Worm (Caenorhabditis elegans) whole organism, midembryonic: Measurements from ENCODE around the gene Y113G7B.27.

Source experiments
- T22C8.4 ChIP-seq: fragments of 200-800 bp; sonication (Bioruptor generic); IDR thresholded peaks from 2 replicates; pipeline ENCODE4 v1.3.6; 2022; ENCODE audit warnings: missing genetic modification characterization, missing compliant biosample characterization
- cog-1 ChIP-seq: sonication (generic microtip); optimal IDR thresholded peaks from 2 replicates; lab custom pipeline; 2016; ENCODE audit warnings: missing genetic modification characterization, missing compliant biosample characterization
- flt-1 ChIP-seq: fragments of 200-800 bp; sonication (Bioruptor generic); IDR thresholded peaks from 2 replicates; pipeline ENCODE4 v1.3.6; 2022; ENCODE audit warnings: missing genetic modification characterization, missing compliant biosample characterization
- klf-2 ChIP-seq: fragments of 200-800 bp; sonication (Bioruptor generic); conservative IDR thresholded peaks from 2 replicates; pipeline ENCODE4 v1.3.6; 2022; ENCODE audit warnings: missing genetic modification reagents, missing genetic modification characterization, missing compliant biosample characterization
- med-1 ChIP-seq: sonication (generic microtip); optimal IDR thresholded peaks from 2 replicates; lab custom pipeline; 2017; ENCODE audit warnings: missing genetic modification characterization, mild to moderate bottlenecking, missing compliant biosample characterization, antibody characterized with exemption, missing genetic modification reagents; ENCODE audit not compliant: insufficient read depth
- ref-1 ChIP-seq: fragments of 200-800 bp; sonication (Bioruptor generic); conservative IDR thresholded peaks from 2 replicates; pipeline ENCODE4 v1.3.6; 2022; ENCODE audit warnings: missing genetic modification reagents, missing genetic modification characterization, missing compliant biosample characterization
- tab-1 ChIP-seq: fragments of 200-800 bp; sonication (Bioruptor generic); IDR thresholded peaks from 2 replicates; pipeline ENCODE4 v1.3.6; 2022; ENCODE audit warnings: missing genetic modification characterization, missing compliant biosample characterization
- ztf-23 ChIP-seq: fragments of 200-800 bp; sonication (Bioruptor generic); IDR thresholded peaks from 2 replicates; pipeline ENCODE4 v1.3.6; 2022; ENCODE audit warnings: missing genetic modification reagents, missing genetic modification characterization, missing compliant biosample characterization
- ztf-29 ChIP-seq: fragments of 200-800 bp; sonication (Bioruptor generic); IDR thresholded peaks from 2 replicates; pipeline ENCODE4 v1.3.6; 2022; ENCODE audit warnings: missing genetic modification reagents, missing genetic modification characterization, missing compliant biosample characterization

Gene Y113G7B.27

DNA sequence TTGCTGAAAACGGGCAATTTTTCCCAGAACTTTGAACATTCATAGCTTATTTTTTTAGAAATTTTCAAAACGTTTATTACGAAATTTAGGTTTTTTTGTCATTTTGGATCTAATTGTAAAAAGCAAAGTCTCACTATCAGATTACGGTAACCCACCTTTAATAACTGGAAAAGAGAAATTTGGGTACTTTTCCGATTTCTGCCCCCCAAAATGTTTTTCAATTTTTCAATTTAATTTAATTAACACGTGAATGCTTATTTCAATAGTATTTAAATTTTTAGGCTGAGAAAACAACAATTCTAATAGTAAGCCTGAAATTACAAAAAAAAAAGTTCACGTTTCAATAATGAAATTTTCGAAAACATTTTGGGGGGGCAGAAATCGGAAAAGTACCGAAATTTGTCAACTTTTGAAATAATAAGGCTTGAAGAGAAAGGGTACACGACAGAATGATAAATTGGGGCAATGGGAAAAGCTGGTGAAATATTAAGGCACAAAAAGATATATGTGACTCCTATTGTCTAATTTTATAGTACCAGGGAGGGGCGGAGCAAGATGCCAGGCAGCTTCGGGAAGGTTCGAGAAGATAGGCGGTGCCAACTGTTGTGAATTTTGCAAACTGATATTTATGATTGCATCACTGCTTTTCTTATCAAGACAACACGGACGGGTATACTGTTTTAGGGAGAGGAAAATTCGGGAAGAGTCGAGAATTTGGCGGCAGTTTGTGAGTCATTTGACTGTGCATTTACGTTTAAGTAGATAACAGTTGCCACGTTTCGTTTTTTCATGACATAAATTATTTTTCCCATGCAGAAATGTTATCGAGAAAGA is 28.4 kb upstream of the Y113G7B.27 start, which contains the start of gene F19B2.5:
F19B2.5 (minus strand) TSS at position 107 of the 834 bp plus-strand sequence.
- TF ChIP-seq med-1 (GFP tag; lab: Kevin White, UChicago) (no peak), ref-1 (GFP tag; lab: Robert Waterston, UW) (no peak), ztf-29 (GFP tag; lab: Robert Waterston, UW) (no peak), flt-1 (GFP tag; lab: Robert Waterston, UW) (no peak), klf-2 (GFP tag; lab: Robert Waterston, UW) (no peak)

- TF ChIP-seq tab-1, result no peak
- TF ChIP-seq ztf-29 (GFP tag; lab: Robert Waterston, UW), result no peak
- TF ChIP-seq flt-1 (GFP tag; lab: Robert Waterston, UW), result no peak
- TF ChIP-seq ztf-23 (GFP tag; lab: Robert Waterston, UW), result no peak
- TF ChIP-seq med-1 (GFP tag; lab: Kevin White, UChicago), result no peak
- no peak for TF ChIP-seq klf-2 (GFP tag; lab: Robert Waterston, UW)
- no peak for TF ChIP-seq T22C8.4
- no peak for TF ChIP-seq ref-1 (GFP tag; lab: Robert Waterston, UW)
- TF ChIP-seq cog-1 (tag; lab: Kevin White, UChicago), result no peak
Measured at ce11 chrV:20165808-20166207, 26.8 kb upstream of the Y113G7B.27 start.

DNA sequence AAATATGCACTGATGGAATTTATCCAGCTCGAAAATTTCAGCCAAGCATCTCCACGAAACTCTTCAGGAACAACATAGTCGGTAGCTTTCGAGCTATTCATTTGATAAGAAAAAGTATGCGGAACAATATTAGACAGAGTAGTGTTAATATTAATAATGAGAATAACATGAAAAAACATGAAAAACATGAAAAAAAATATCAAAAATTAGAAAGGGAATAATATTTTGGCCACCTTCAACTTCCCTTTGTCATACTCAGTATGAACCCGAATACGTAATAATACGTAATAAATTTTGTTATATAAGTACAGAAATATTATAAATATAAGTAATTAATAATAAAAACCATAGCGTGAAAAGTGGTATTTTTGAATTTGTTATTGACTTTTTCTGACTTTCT is 20.7 kb upstream of the Y113G7B.27 start, which contains the start of gene srw-39:
srw-39 (minus strand) TSS at position 101 of the 400 bp plus-strand sequence.
- no peak for TF ChIP-seq ztf-23 (GFP tag; lab: Robert Waterston, UW)
- TF ChIP-seq ref-1 (GFP tag; lab: Robert Waterston, UW), result no peak
- no peak for TF ChIP-seq ztf-29 (GFP tag; lab: Robert Waterston, UW)
- no peak for TF ChIP-seq flt-1 (GFP tag; lab: Robert Waterston, UW)
- no peak for TF ChIP-seq med-1 (GFP tag; lab: Kevin White, UChicago)
- TF ChIP-seq tab-1, result no peak

ce11 chrV:20182311-20182710 is 10.3 kb upstream of the Y113G7B.27 start:
- TF ChIP-seq ztf-23 (GFP tag; lab: Robert Waterston, UW), result no peak
- no peak for TF ChIP-seq flt-1 (GFP tag; lab: Robert Waterston, UW)
- no peak for TF ChIP-seq cog-1 (tag; lab: Kevin White, UChicago)
- TF ChIP-seq ztf-29 (GFP tag; lab: Robert Waterston, UW), result no peak
- no peak for TF ChIP-seq ref-1 (GFP tag; lab: Robert Waterston, UW)
- TF ChIP-seq med-1 (GFP tag; lab: Kevin White, UChicago), result no peak
- no peak for TF ChIP-seq T22C8.4
- no peak for TF ChIP-seq tab-1
- TF ChIP-seq klf-2 (GFP tag; lab: Robert Waterston, UW), result no peak

DNA sequence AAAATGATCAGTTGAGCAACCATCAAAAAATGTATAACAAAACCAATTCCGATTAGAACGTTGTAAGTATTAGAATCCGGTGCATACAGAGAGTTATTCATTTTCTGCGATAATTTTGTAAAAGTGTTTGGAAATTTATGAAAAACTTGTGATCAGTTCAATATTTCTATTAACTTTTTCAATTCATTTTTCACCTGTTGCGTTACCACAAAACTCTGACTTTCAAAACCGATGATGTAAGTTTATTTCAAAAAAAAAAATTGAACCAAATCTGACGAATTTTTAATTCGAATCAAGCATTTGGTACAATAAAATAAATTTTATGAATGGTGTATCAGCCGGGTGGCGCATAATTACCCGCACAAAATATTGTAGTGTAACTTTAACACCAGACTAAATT is 6.1 kb upstream of the Y113G7B.27 start, which contains the start of gene srz-16:
srz-16 (minus strand) TSS at position 101 of the 400 bp plus-strand sequence.
- no peak for TF ChIP-seq ztf-29 (GFP tag; lab: Robert Waterston, UW)
- TF ChIP-seq ztf-23 (GFP tag; lab: Robert Waterston, UW), result no peak
- no peak for TF ChIP-seq cog-1 (tag; lab: Kevin White, UChicago)
- TF ChIP-seq ref-1 (GFP tag; lab: Robert Waterston, UW), result no peak
- no peak for TF ChIP-seq tab-1
- no peak for TF ChIP-seq med-1 (GFP tag; lab: Kevin White, UChicago)
- TF ChIP-seq T22C8.4, result no peak
- TF ChIP-seq klf-2 (GFP tag; lab: Robert Waterston, UW), result no peak
- no peak for TF ChIP-seq flt-1 (GFP tag; lab: Robert Waterston, UW)

DNA sequence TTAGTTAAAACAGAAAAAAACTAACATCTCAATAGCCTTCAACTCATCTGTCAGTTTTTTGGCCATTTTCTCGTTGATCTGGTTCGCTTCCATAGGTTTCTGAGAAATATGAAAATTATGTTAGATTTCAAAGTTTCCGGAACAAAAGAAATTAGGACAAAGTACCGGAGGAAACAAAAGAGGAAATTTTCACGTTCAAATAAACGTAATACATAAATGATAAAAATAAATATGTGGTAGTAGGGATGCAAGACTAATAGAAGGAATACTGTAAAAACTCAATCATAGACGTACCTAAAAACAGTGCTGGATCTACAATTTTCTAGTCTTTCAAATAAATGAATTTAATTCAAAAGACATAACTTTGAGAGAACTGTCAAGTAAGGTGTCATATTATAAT is 3.8 kb upstream of the Y113G7B.27 start, which contains the start of gene fbxa-116:
fbxa-116 (minus strand) TSS at position 101 of the 400 bp plus-strand sequence.
- TF ChIP-seq T22C8.4 (no peak), tab-1 (no peak), ref-1 (GFP tag; lab: Robert Waterston, UW) (no peak), klf-2 (GFP tag; lab: Robert Waterston, UW) (no peak), ztf-29 (GFP tag; lab: Robert Waterston, UW) (no peak), ztf-23 (GFP tag; lab: Robert Waterston, UW) (no peak), med-1 (GFP tag; lab: Kevin White, UChicago) (no peak), cog-1 (tag; lab: Kevin White, UChicago) (no peak), flt-1 (GFP tag; lab: Robert Waterston, UW) (no peak)

ce11 chrV:20195451-20196036 is 2.9 kb downstream of the Y113G7B.27 start, which contains the start of the genes srh-217 and Y113G7B.28:
Gene srh-217, minus strand, starts transcription at chrV:20195551.
Gene Y113G7B.28, plus strand, starts transcription at chrV:20195986.
- TF ChIP-seq klf-2 (GFP tag; lab: Robert Waterston, UW) (no peak), cog-1 (tag; lab: Kevin White, UChicago) (no peak), med-1 (GFP tag; lab: Kevin White, UChicago) (no peak), flt-1 (GFP tag; lab: Robert Waterston, UW) (no peak), tab-1 (no peak), T22C8.4 (no peak), ref-1 (GFP tag; lab: Robert Waterston, UW) (no peak), ztf-29 (GFP tag; lab: Robert Waterston, UW) (no peak), ztf-23 (GFP tag; lab: Robert Waterston, UW) (no peak)

DNA sequence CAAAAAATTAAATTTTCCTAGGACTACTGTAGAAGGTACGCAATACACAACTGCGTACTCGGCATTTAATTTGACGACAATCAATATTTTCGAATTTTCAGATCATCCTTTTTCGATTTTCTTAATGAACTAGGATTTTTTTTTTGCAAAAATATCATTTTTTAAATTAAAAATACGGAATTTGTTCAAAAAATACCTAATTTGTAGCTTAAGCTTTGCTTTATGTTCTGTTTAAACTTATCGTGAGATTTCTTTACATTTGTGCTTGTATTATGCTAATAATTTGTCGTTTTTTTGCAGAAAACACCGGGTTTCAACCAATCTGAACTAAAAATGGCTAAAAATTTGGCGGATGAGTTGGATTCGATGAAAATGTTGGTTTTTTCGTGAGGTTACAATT is 4.0 kb downstream of the Y113G7B.27 start, which contains the start of gene ftr-1:
ftr-1 (plus strand) TSS at position 301 of the 400 bp plus-strand sequence.
- TF ChIP-seq ztf-29 (GFP tag; lab: Robert Waterston, UW), result no peak

- TF ChIP-seq tab-1 (no peak), flt-1 (GFP tag; lab: Robert Waterston, UW) (no peak), med-1 (GFP tag; lab: Kevin White, UChicago) (no peak), ztf-29 (GFP tag; lab: Robert Waterston, UW) (no peak), ztf-23 (GFP tag; lab: Robert Waterston, UW) (no peak), T22C8.4 (no peak), ref-1 (GFP tag; lab: Robert Waterston, UW) (no peak), cog-1 (tag; lab: Kevin White, UChicago) (no peak), klf-2 (GFP tag; lab: Robert Waterston, UW) (no peak)
Measured at ce11 chrV:20198954-20199353, 6.3 kb downstream of the Y113G7B.27 start, which contains the start of gene fog-2. Gene fog-2, plus strand, starts transcription at chrV:20199254.
